Worm (Caenorhabditis elegans) whole organism, L1 larva: ENCODE measurements around the gene ZK470.6.

Source experiments
- C04F5.9 ChIP-seq: sonication (generic microtip); optimal IDR thresholded peaks from 2 replicates; lab custom pipeline; 2016; ENCODE audit warnings: missing genetic modification characterization, missing compliant biosample characterization
- C16A3.4 ChIP-seq: fragments of 150-350 bp; optimal IDR thresholded peaks from 2 replicates; lab custom pipeline; 2014; ENCODE audit warnings: missing biosample characterization, missing genetic modification characterization
- alr-1 ChIP-seq: fragments of 200-800 bp; sonication (Bioruptor generic); optimal IDR thresholded peaks from 2 replicates; lab custom pipeline; 2018; ENCODE audit warnings: borderline replicate concordance, mild to moderate bottlenecking, missing genetic modification characterization, missing compliant biosample characterization
- ceh-8 ChIP-seq: fragments of 200-800 bp; sonication (Bioruptor generic); optimal IDR thresholded peaks from 2 replicates; lab custom pipeline; 2018; ENCODE audit warnings: mild to moderate bottlenecking, missing genetic modification characterization, moderate library complexity, missing compliant biosample characterization
- ceh-82 ChIP-seq, 3 experiments: fragments of 150-350 bp in 1 of 3; sonication (generic microtip) in 2 of 3; optimal IDR thresholded peaks; 2 replicates each; lab custom pipeline; 2014 to 2017; ENCODE audit warnings: missing biosample characterization in 3 of 3, missing genetic modification characterization in 3 of 3
- ceh-88 ChIP-seq: fragments of 200-800 bp; sonication (Bioruptor generic); IDR thresholded peaks from 2 replicates; pipeline ENCODE4 v1.3.6; 2022; ENCODE audit warnings: missing genetic modification characterization, missing compliant biosample characterization
- ceh-90 ChIP-seq: sonication (generic microtip); optimal IDR thresholded peaks from 2 replicates; lab custom pipeline; 2016; ENCODE audit warnings: missing genetic modification characterization, missing compliant biosample characterization
- ces-1 ChIP-seq: fragments of 150-350 bp; optimal IDR thresholded peaks from 2 replicates; lab custom pipeline; 2014; ENCODE audit warnings: missing biosample characterization, missing genetic modification reagents, missing genetic modification characterization
- dpl-1 ChIP-seq, 3 experiments: fragments of 150-350 bp in 2 of 3; sonication (generic microtip) in 1 of 3; optimal IDR thresholded peaks; 2 replicates each; lab custom pipeline; 2014 to 2017; ENCODE audit warnings: missing biosample characterization in 3 of 3, missing genetic modification characterization in 3 of 3, missing genetic modification reagents in 3 of 3
- efl-1 ChIP-seq, 4 experiments: fragments of 150-350 bp; optimal IDR thresholded peaks in 3 of 4; peaks in 1 of 4; 1 replicate in 1 of 4; 2 replicates in 3 of 4; lab custom pipeline; 2014; ENCODE audit warnings: missing biosample characterization in 2 of 4, missing genetic modification characterization in 2 of 4, missing genetic modification reagents in 2 of 4
- efl-3 ChIP-seq: fragments of 200-800 bp; sonication (Bioruptor generic); optimal IDR thresholded peaks from 2 replicates; lab custom pipeline; 2018; ENCODE audit warnings: mild to moderate bottlenecking, missing genetic modification characterization, missing compliant biosample characterization
- egl-27 ChIP-seq, 2 experiments: fragments of 150-350 bp in 1 of 2; sonication (generic microtip); optimal IDR thresholded peaks; 3 replicates each; lab custom pipeline; 2017 to 2018; ENCODE audit warnings: missing biosample characterization in 2 of 2, missing genetic modification characterization in 2 of 2, missing genetic modification reagents in 2 of 2
- elt-2 ChIP-seq: sonication (generic microtip); optimal IDR thresholded peaks from 2 replicates; lab custom pipeline; 2016; ENCODE audit warnings: missing genetic modification characterization, mild to moderate bottlenecking, inconsistent platforms, missing compliant biosample characterization, missing genetic modification reagents
- ets-5 ChIP-seq: fragments of 200-800 bp; sonication (Bioruptor generic); IDR thresholded peaks from 2 replicates; pipeline ENCODE4 v1.3.6; 2022; ENCODE audit warnings: missing genetic modification characterization, missing compliant biosample characterization
- fkh-10 ChIP-seq: sonication (generic microtip); optimal IDR thresholded peaks from 2 replicates; lab custom pipeline; 2017; ENCODE audit warnings: missing biosample characterization, missing genetic modification reagents, missing genetic modification characterization
- fkh-4 ChIP-seq: sonication (generic microtip); optimal IDR thresholded peaks from 2 replicates; lab custom pipeline; 2016; ENCODE audit warnings: missing compliant biosample characterization, missing genetic modification characterization, borderline replicate concordance
- fkh-8 ChIP-seq: sonication (generic microtip); optimal IDR thresholded peaks from 2 replicates; lab custom pipeline; 2016; ENCODE audit warnings: mild to moderate bottlenecking, missing genetic modification characterization, missing compliant biosample characterization
- fos-1 ChIP-seq: fragments of 150-350 bp; optimal IDR thresholded peaks from 2 replicates; lab custom pipeline; 2014; ENCODE audit warnings: missing biosample characterization, missing genetic modification characterization
- grh-1 ChIP-seq: fragments of 200-800 bp; sonication (Bioruptor generic); IDR thresholded peaks from 2 replicates; pipeline ENCODE4 v1.3.6; 2022; ENCODE audit warnings: missing genetic modification reagents, missing genetic modification characterization, missing compliant biosample characterization
- hpl-2 ChIP-seq: fragments of 150-350 bp; optimal IDR thresholded peaks from 2 replicates; lab custom pipeline; 2014; ENCODE audit warnings: missing biosample characterization, missing genetic modification reagents, missing genetic modification characterization
- jun-1 ChIP-seq: fragments of 150-350 bp; optimal IDR thresholded peaks from 2 replicates; lab custom pipeline; 2014; ENCODE audit warnings: missing biosample characterization, missing genetic modification reagents, missing genetic modification characterization
- lin-13 ChIP-seq: fragments of 150-350 bp; optimal IDR thresholded peaks from 2 replicates; lab custom pipeline; 2014; ENCODE audit warnings: missing biosample characterization, missing genetic modification reagents, missing genetic modification characterization
- lin-14 ChIP-seq: fragments of 200-800 bp; sonication (Bioruptor generic); optimal IDR thresholded peaks from 2 replicates; lab custom pipeline; 2018; ENCODE audit warnings: mild to moderate bottlenecking, missing genetic modification characterization, moderate library complexity, missing compliant biosample characterization
- lin-15B ChIP-seq: fragments of 150-350 bp; sonication (generic microtip); optimal IDR thresholded peaks from 3 replicates; lab custom pipeline; 2014; ENCODE audit warnings: missing biosample characterization, missing genetic modification characterization
- lin-39 ChIP-seq: fragments of 150-350 bp; optimal IDR thresholded peaks from 2 replicates; lab custom pipeline; 2014; ENCODE audit warnings: missing biosample characterization, missing genetic modification reagents, missing genetic modification characterization
- mdl-1 ChIP-seq, 2 experiments: fragments of 150-350 bp; optimal IDR thresholded peaks; 2 replicates each; lab custom pipeline; 2014 to 2017; ENCODE audit warnings: missing biosample characterization in 2 of 2, missing genetic modification characterization in 2 of 2, inconsistent platforms in 1 of 2
- nhr-11 ChIP-seq: fragments of 150-350 bp; optimal IDR thresholded peaks from 2 replicates; lab custom pipeline; 2014; ENCODE audit warnings: missing biosample characterization, missing genetic modification characterization
- nhr-12 ChIP-seq: sonication (generic microtip); optimal IDR thresholded peaks from 2 replicates; lab custom pipeline; 2017; ENCODE audit warnings: missing biosample characterization, missing genetic modification characterization
- nhr-19 ChIP-seq: fragments of 200-800 bp; sonication (Bioruptor generic); conservative IDR thresholded peaks from 2 replicates; pipeline ENCODE4 v1.3.6; 2022; ENCODE audit warnings: missing genetic modification characterization, missing compliant biosample characterization
- nhr-20 ChIP-seq: sonication (generic microtip); optimal IDR thresholded peaks from 2 replicates; lab custom pipeline; 2016; ENCODE audit warnings: mild to moderate bottlenecking, missing genetic modification characterization, missing compliant biosample characterization
- nhr-237 ChIP-seq: fragments of 150-350 bp; optimal IDR thresholded peaks from 2 replicates; lab custom pipeline; 2014; ENCODE audit warnings: missing biosample characterization, missing genetic modification characterization
- nhr-76 ChIP-seq: sonication (generic microtip); optimal IDR thresholded peaks from 2 replicates; lab custom pipeline; 2017; ENCODE audit warnings: missing biosample characterization, missing genetic modification characterization
- nhr-77 ChIP-seq: fragments of 150-350 bp; optimal IDR thresholded peaks from 2 replicates; lab custom pipeline; 2014; ENCODE audit warnings: missing biosample characterization, missing genetic modification characterization
- nhr-84 ChIP-seq: sonication (generic microtip); optimal IDR thresholded peaks from 2 replicates; lab custom pipeline; 2017; ENCODE audit warnings: missing biosample characterization, missing genetic modification characterization
- nhr-85 ChIP-seq: sonication (generic microtip); peaks from one replicate; lab custom pipeline; 2016; ENCODE audit warnings: missing genetic modification characterization, inconsistent platforms, missing compliant biosample characterization
- nhr-90 ChIP-seq: sonication (generic microtip); optimal IDR thresholded peaks from 2 replicates; lab custom pipeline; 2016; ENCODE audit warnings: mild to moderate bottlenecking, missing genetic modification characterization, missing compliant biosample characterization; ENCODE audit not compliant: poor library complexity
- pax-3 ChIP-seq: fragments of 200-800 bp; sonication (Bioruptor generic); optimal IDR thresholded peaks from 2 replicates; lab custom pipeline; 2018; ENCODE audit warnings: mild to moderate bottlenecking, missing genetic modification characterization, moderate library complexity, missing compliant biosample characterization
- snpc-4 ChIP-seq: fragments of 150-350 bp; optimal IDR thresholded peaks from 2 replicates; lab custom pipeline; 2014; ENCODE audit warnings: missing biosample characterization, missing genetic modification characterization
- snu-23 ChIP-seq: sonication (generic microtip); optimal IDR thresholded peaks from 2 replicates; lab custom pipeline; 2016; ENCODE audit warnings: missing genetic modification characterization, missing compliant biosample characterization
- swsn-7 ChIP-seq: sonication (generic microtip); optimal IDR thresholded peaks from 2 replicates; lab custom pipeline; 2016; ENCODE audit warnings: missing genetic modification characterization, missing compliant biosample characterization
- unc-30 ChIP-seq: sonication (generic microtip); optimal IDR thresholded peaks from 2 replicates; lab custom pipeline; 2017; ENCODE audit warnings: missing biosample characterization, missing genetic modification characterization
- unc-62 ChIP-seq: fragments of 150-350 bp; optimal IDR thresholded peaks from 2 replicates; lab custom pipeline; 2014; ENCODE audit warnings: missing biosample characterization, missing genetic modification reagents, missing genetic modification characterization
- unc-86 ChIP-seq: sonication (generic microtip); optimal IDR thresholded peaks from 2 replicates; lab custom pipeline; 2016; ENCODE audit warnings: missing genetic modification characterization, missing compliant biosample characterization
- unc-98 ChIP-seq: fragments of 200-800 bp; sonication (Bioruptor generic); IDR thresholded peaks from 2 replicates; pipeline ENCODE4 v1.3.6; 2022; ENCODE audit warnings: missing genetic modification characterization, missing compliant biosample characterization
- vab-15 ChIP-seq: sonication (generic microtip); optimal IDR thresholded peaks from 2 replicates; lab custom pipeline; 2017; ENCODE audit warnings: missing genotype, mild to moderate bottlenecking, missing genetic modification characterization, missing compliant biosample characterization
- xbp-1 ChIP-seq: sonication (generic microtip); optimal IDR thresholded peaks from 2 replicates; lab custom pipeline; 2016; ENCODE audit warnings: missing genetic modification characterization, missing compliant biosample characterization
- zag-1 ChIP-seq: fragments of 150-350 bp; optimal IDR thresholded peaks from 2 replicates; lab custom pipeline; 2014; ENCODE audit warnings: missing biosample characterization, missing genetic modification characterization
- ztf-4 ChIP-seq: fragments of 150-350 bp; optimal IDR thresholded peaks from 2 replicates; lab custom pipeline; 2014; ENCODE audit warnings: missing biosample characterization, missing genetic modification characterization

ZK470.6 gene

DNA sequence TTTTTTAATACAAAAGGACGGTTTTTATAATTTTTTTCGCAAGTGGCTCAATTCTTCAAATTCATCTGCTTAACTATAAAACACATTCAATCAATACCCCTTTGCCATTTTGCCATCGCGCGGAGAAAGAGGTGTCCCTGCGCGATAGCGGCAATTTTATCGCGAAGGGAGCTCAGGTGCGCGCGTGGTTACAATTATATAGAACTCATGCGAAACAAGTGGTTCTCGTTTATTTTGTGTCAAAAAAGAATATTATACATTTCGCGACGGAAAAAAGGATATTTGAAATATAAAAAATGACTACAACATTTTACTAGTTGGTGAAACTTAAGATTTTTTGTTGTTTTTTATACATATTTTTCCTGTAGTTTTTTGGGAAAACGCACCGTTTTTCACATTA is 31.8 kb upstream of the ZK470.6 start (continued):
- TF ChIP-seq jun-1 (tag; lab: Kevin White, UChicago) (peak; percentile 100), nhr-19 (GFP tag; lab: Robert Waterston, UW) (peak; percentile 99), egl-27 (tag; optimal IDR thresholded peaks at IDR 0.05; lab: Kevin White, UChicago) (peak; percentile 91 to 93), fkh-10 (GFP tag; lab: Kevin White, UChicago) (peak; percentile 100), nhr-85 (tag; lab: Kevin White, UChicago) (peak; percentile 98), ces-1 (GFP tag; lab: Kevin White, UChicago) (peak; percentile 96), lin-15B (tag; lab: Kevin White, UChicago) (peak; percentile 46), snpc-4 (tag; lab: Kevin White, UChicago) (peak; percentile 92), lin-13 (GFP tag; lab: Kevin White, UChicago) (peak; percentile 97), ceh-82 (tag; optimal IDR thresholded peaks at IDR 0.05; lab: Kevin White, UChicago) (peak; percentile 99 to 100 (median 100)), nhr-76 (tag; lab: Kevin White, UChicago) (peak; percentile 95), fos-1 (tag; lab: Kevin White, UChicago) (peak; percentile 97), nhr-84 (no peak), ceh-88 (GFP tag; lab: Robert Waterston, UW) (peak; percentile 98), pax-3 (tag; lab: Kevin White, UChicago) (peak; percentile 94), snu-23 (GFP tag; lab: Kevin White, UChicago) (peak; percentile 100), nhr-77 (tag; lab: Kevin White, UChicago) (peak; percentile 99), swsn-7 (tag; lab: Kevin White, UChicago) (peak; percentile 99), nhr-237 (tag; lab: Kevin White, UChicago) (peak; percentile 100), lin-39 (tag; lab: Kevin White, UChicago) (peak; percentile 99), vab-15 (tag; lab: Kevin White, UChicago) (peak; percentile 84), efl-3 (peak; percentile 95), nhr-12 (tag; lab: Kevin White, UChicago) (peak; percentile 85), unc-30 (tag; lab: Kevin White, UChicago) (peak; percentile 80), hpl-2 (GFP tag; lab: Kevin White, UChicago) (peak; percentile 95), grh-1 (GFP tag; lab: Robert Waterston, UW) (peak; percentile 97), ceh-8 (peak; percentile 100), unc-86 (tag; lab: Kevin White, UChicago) (peak; percentile 99), dpl-1 (GFP tag; optimal IDR thresholded peaks at IDR 0.05; lab: Kevin White, UChicago) (peak; percentile 56 to 71 (median 61)), nhr-11 (tag; lab: Kevin White, UChicago) (peak; percentile 99), unc-98 (GFP tag; lab: Robert Waterston, UW) (peak; percentile 94), elt-2 (peak; percentile 91)

DNA sequence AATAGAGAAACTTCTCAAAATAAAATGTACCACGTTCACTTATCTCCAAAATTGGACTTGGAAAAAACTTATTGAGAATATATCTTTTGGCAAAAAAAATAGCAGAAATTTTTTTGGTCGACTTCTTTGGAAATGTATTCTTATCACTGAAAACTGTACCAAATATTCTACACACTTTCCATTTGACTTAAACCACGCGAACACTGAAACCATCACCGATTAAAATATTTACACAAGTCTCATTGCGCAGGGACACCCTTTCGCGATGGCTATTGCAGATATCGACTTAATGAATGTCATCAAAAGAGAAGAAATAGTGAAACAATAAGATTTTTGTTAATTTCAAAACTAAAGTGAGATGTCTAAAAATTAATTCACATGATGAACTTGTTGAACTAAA is 31.2 kb upstream of the ZK470.6 start:
- TF ChIP-seq ceh-90 (tag; lab: Kevin White, UChicago): no peak
- no peak for TF ChIP-seq nhr-85 (tag; lab: Kevin White, UChicago)
- peak in 1 of 2 experiments; percentile 38 for TF ChIP-seq mdl-1 (tag; optimal IDR thresholded peaks at IDR 0.05; lab: Kevin White, UChicago)
- TF ChIP-seq nhr-237 (tag; lab: Kevin White, UChicago): no peak
- TF ChIP-seq nhr-19 (GFP tag; lab: Robert Waterston, UW): no peak; the same call in 1 of the 2 replicates
- TF ChIP-seq ceh-82 (tag; optimal IDR thresholded peaks at IDR 0.05; lab: Kevin White, UChicago): peak in 2 of 3 experiments; percentile 23 to 60
- TF ChIP-seq zag-1 (tag; lab: Kevin White, UChicago): no peak
- peak; percentile 50 for TF ChIP-seq nhr-90 (tag; lab: Kevin White, UChicago)
- TF ChIP-seq C16A3.4 (tag; lab: Kevin White, UChicago): peak; percentile 29
- TF ChIP-seq alr-1 (tag; lab: Kevin White, UChicago): no peak
- no peak for TF ChIP-seq xbp-1 (tag; lab: Kevin White, UChicago)
- TF ChIP-seq nhr-20 (tag; lab: Kevin White, UChicago): no peak
- no peak for TF ChIP-seq hpl-2 (GFP tag; lab: Kevin White, UChicago)
- no peak for TF ChIP-seq fkh-4
- TF ChIP-seq lin-14 (GFP tag; lab: Kevin White, UChicago): no peak
- TF ChIP-seq nhr-84: no peak
- TF ChIP-seq fos-1 (tag; lab: Kevin White, UChicago): no peak
- peak in 1 of 2 experiments; percentile 22 for TF ChIP-seq efl-1 (optimal IDR thresholded peaks at IDR 0.05; lab: Kevin White, UChicago)
- TF ChIP-seq efl-1 (GFP tag; optimal IDR thresholded peaks at IDR 0.05 in 1 of 2; lab: Kevin White, UChicago): peak in 1 of 2 experiments; percentile 42
- TF ChIP-seq nhr-12 (tag; lab: Kevin White, UChicago): no peak
- TF ChIP-seq grh-1 (GFP tag; lab: Robert Waterston, UW): 0 out of 2 replicates have a peak, but pooled peaks have one; percentile 33
- TF ChIP-seq ztf-4 (tag; lab: Kevin White, UChicago): no peak
- TF ChIP-seq C04F5.9 (tag; lab: Kevin White, UChicago): no peak
- TF ChIP-seq ets-5 (GFP tag; lab: Robert Waterston, UW): no peak
- TF ChIP-seq ces-1 (GFP tag; lab: Kevin White, UChicago): no peak
- no peak for TF ChIP-seq vab-15 (tag; lab: Kevin White, UChicago)
- no peak for TF ChIP-seq swsn-7 (tag; lab: Kevin White, UChicago)
- TF ChIP-seq dpl-1 (GFP tag; optimal IDR thresholded peaks at IDR 0.05; lab: Kevin White, UChicago): peak in 1 of 3 experiments; percentile 1
- peak; percentile 5 for TF ChIP-seq pax-3 (tag; lab: Kevin White, UChicago)
- TF ChIP-seq unc-62 (GFP tag; lab: Kevin White, UChicago): no peak
- peak; percentile 50 for TF ChIP-seq fkh-8
- peak; percentile 40 for TF ChIP-seq elt-2
